Worm (Caenorhabditis elegans): Measurements from ENCODE around the gene rpl-15.

The rpl-15 gene

ce11 chrIV:625947-626548 lies 28.3 kb downstream of the rpl-15 start:
- TF ChIP-seq lsy-2 (tag; optimal IDR thresholded peaks at IDR 0.05) (no peak), skn-1 (tag; optimal IDR thresholded peaks at IDR 0.05) (no peak), nhr-21 (tag; optimal IDR thresholded peaks at IDR 0.05) (no peak), lin-39 (tag; optimal IDR thresholded peaks at IDR 0.05) (no peak), nhr-25 (tag; optimal IDR thresholded peaks at IDR 0.05) (no peak), ceh-82 (tag; optimal IDR thresholded peaks at IDR 0.05) (no peak), mab-5 (tag; optimal IDR thresholded peaks at IDR 0.05) (no peak), fos-1 (tag; optimal IDR thresholded peaks at IDR 0.05) (no peak), crh-2 (tag; optimal IDR thresholded peaks at IDR 0.05) (no peak)

ce11 chrIV:623876-624275 lies 30.5 kb downstream of the rpl-15 start:
- TF ChIP-seq unc-55 (GFP tag; optimal IDR thresholded peaks at IDR 0.05) (no peak), mdl-1 (tag; optimal IDR thresholded peaks at IDR 0.05) (no peak), unc-62 (GFP tag; optimal IDR thresholded peaks at IDR 0.05) (no peak), C34F6.9 (tag; optimal IDR thresholded peaks at IDR 0.05) (no peak), nhr-10 (tag; optimal IDR thresholded peaks at IDR 0.05) (no peak), nhr-21 (tag; optimal IDR thresholded peaks at IDR 0.05) (no peak), ceh-16 (tag; optimal IDR thresholded peaks at IDR 0.05) (no peak), fos-1 (tag; optimal IDR thresholded peaks at IDR 0.05) (no peak), sma-9 (GFP tag; optimal IDR thresholded peaks at IDR 0.05) (no peak), sma-9 (tag; optimal IDR thresholded peaks at IDR 0.05) (no peak), nhr-237 (tag; optimal IDR thresholded peaks at IDR 0.05) (no peak), crh-2 (tag; optimal IDR thresholded peaks at IDR 0.05) (no peak), F13H6.1 (tag; optimal IDR thresholded peaks at IDR 0.05) (no peak), mab-5 (tag; optimal IDR thresholded peaks at IDR 0.05) (no peak), nhr-6 (tag; optimal IDR thresholded peaks at IDR 0.05) (no peak), lin-39 (tag; optimal IDR thresholded peaks at IDR 0.05) (no peak)

- TF ChIP-seq lin-11 (tag; optimal IDR thresholded peaks at IDR 0.05) = no peak
- TF ChIP-seq dmd-4 (tag; optimal IDR thresholded peaks at IDR 0.05) = no peak
Observed at ce11 chrIV:622989-623388, 31.4 kb downstream of the rpl-15 start.

ce11 chrIV:620324-620723 lies 34.1 kb downstream of the rpl-15 start:
- TF ChIP-seq nhr-77 (tag; optimal IDR thresholded peaks at IDR 0.05) = peak; percentile 25
- TF ChIP-seq nhr-129 (tag; optimal IDR thresholded peaks at IDR 0.05) = peak; percentile 68
- peak; percentile 40 for TF ChIP-seq C34F6.9 (tag; optimal IDR thresholded peaks at IDR 0.05)
- TF ChIP-seq ztf-1 (GFP tag; conservative IDR thresholded peaks at IDR 0.05) = no peak
- TF ChIP-seq blmp-1 (tag; optimal IDR thresholded peaks at IDR 0.05; ENCODE audit: insufficient read depth) = no peak
- peak; percentile 55 for TF ChIP-seq lin-13 (GFP tag; optimal IDR thresholded peaks at IDR 0.05)
- TF ChIP-seq alr-1 (tag; optimal IDR thresholded peaks at IDR 0.05) = no peak
- TF ChIP-seq R02D3.7 (tag; optimal IDR thresholded peaks at IDR 0.05) = no peak
- peak; percentile 51 for TF ChIP-seq lin-11 (tag; optimal IDR thresholded peaks at IDR 0.05)
- no peak for TF ChIP-seq crh-2 (tag; optimal IDR thresholded peaks at IDR 0.05)
- no peak for TF ChIP-seq ceh-16 (tag; optimal IDR thresholded peaks at IDR 0.05)
- no peak for TF ChIP-seq elt-1 (tag; optimal IDR thresholded peaks at IDR 0.05)
- no peak for TF ChIP-seq nhr-25 (tag; optimal IDR thresholded peaks at IDR 0.05)
- peak; percentile 72 for TF ChIP-seq unc-55 (GFP tag; optimal IDR thresholded peaks at IDR 0.05)
- TF ChIP-seq sma-3 (GFP tag; optimal IDR thresholded peaks at IDR 0.05) = peak; percentile 37
- peak; percentile 61 for TF ChIP-seq gmeb-1 (tag; optimal IDR thresholded peaks at IDR 0.05)
- no peak for TF ChIP-seq ztf-11 (tag; optimal IDR thresholded peaks at IDR 0.05)
- peak; percentile 3 for TF ChIP-seq snpc-4 (tag; optimal IDR thresholded peaks at IDR 0.05)
- TF ChIP-seq lsy-2 (tag; optimal IDR thresholded peaks at IDR 0.05) = peak in 1 of 2 experiments; percentile 62
- TF ChIP-seq fos-1 (tag; optimal IDR thresholded peaks at IDR 0.05) = peak; percentile 49
- TF ChIP-seq nhr-21 (tag; optimal IDR thresholded peaks at IDR 0.05) = peak; percentile 47

ce11 chrIV:619766-620165 lies 34.6 kb downstream of the rpl-15 start:
- TF ChIP-seq alr-1 (tag; optimal IDR thresholded peaks at IDR 0.05) (no peak), ztf-4 (tag; optimal IDR thresholded peaks at IDR 0.05) (no peak), nhr-77 (tag; optimal IDR thresholded peaks at IDR 0.05) (no peak), ceh-82 (tag; optimal IDR thresholded peaks at IDR 0.05) (no peak), blmp-1 (tag; optimal IDR thresholded peaks at IDR 0.05; ENCODE audit: insufficient read depth) (no peak), snpc-4 (tag; optimal IDR thresholded peaks at IDR 0.05) (no peak), mdl-1 (tag; optimal IDR thresholded peaks at IDR 0.05) (no peak), skn-1 (tag; optimal IDR thresholded peaks at IDR 0.05) (no peak), nhr-129 (tag; optimal IDR thresholded peaks at IDR 0.05) (no peak)
